Worm (Caenorhabditis elegans) whole organism, L1 larva: ENCODE measurements around the gene nuo-5.

Experiments used
- ama-1 ChIP-seq: fragments of 150-350 bp; optimal IDR thresholded peaks from 2 replicates; lab custom pipeline; 2014
- ceh-8 ChIP-seq: fragments of 200-800 bp; sonication (Bioruptor generic); optimal IDR thresholded peaks from 2 replicates; lab custom pipeline; 2018; ENCODE audit warnings: mild to moderate bottlenecking, missing genetic modification characterization, moderate library complexity, missing compliant biosample characterization
- nhr-11 ChIP-seq: fragments of 150-350 bp; optimal IDR thresholded peaks from 2 replicates; lab custom pipeline; 2014; ENCODE audit warnings: missing biosample characterization, missing genetic modification characterization

DNA sequence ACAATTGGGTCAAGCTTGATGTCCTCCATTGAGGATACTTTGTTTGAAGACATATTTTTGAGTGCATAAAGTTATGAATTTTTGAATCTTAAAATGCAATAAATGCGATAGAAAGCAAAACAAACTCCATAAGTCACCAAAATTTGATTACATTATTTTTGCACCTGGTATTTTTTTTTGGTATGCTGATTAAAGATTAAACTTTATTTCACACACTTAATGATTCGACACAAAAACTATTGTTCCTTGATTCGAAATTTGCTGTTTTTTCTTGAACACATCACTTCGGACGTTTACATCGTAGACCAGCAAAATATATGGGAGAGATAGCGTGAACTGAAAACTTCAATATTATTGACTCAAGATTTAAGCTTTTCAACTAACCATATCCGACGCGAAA, 41.5 kb downstream of the nuo-5 start, which contains the start of gene srg-61:
- TF ChIP-seq ama-1 (lab: Kevin White, UChicago) (no peak), nhr-11 (tag; lab: Kevin White, UChicago) (no peak), ceh-8 (GFP tag; lab: Kevin White, UChicago) (no peak)
